Worm (Caenorhabditis elegans): ENCODE measurements around the gene F01D4.8.

Gene F01D4.8

DNA sequence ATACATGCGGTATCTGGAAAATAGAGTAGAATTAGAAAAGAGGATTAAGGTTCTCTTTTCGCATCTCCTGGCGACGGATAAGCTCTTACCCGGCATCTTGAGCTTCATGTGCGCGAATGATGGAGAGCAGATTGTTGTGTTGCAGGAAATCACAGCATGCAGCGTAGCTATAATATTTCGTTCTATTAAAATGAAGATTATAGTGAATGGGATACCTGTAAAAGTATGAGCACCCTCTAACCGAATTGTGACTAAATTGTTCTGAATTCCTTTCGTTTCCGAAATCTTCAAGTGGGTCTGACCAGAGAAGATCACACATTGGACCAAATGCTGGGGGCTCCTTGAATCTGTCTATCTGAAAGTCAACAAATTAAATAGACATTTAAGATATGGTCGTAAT lies 45.5 kb upstream of the F01D4.8 start:
- TF ChIP-seq sea-2 (GFP tag; optimal IDR thresholded peaks at IDR 0.05) (no peak), ceh-82 (tag; optimal IDR thresholded peaks at IDR 0.05) (no peak), mml-1 (tag; optimal IDR thresholded peaks at IDR 0.05) (no peak), ceh-9 (tag; optimal IDR thresholded peaks at IDR 0.05) (no peak), nhr-67 (tag; optimal IDR thresholded peaks at IDR 0.05) (no peak), nhr-28 (tag; optimal IDR thresholded peaks at IDR 0.05) (no peak), snpc-4 (tag; optimal IDR thresholded peaks at IDR 0.05) (no peak), pha-4 (tag; optimal IDR thresholded peaks at IDR 0.05) (no peak), nhr-43 (tag; optimal IDR thresholded peaks at IDR 0.05; ENCODE audit: poor library complexity, severe bottlenecking) (no peak), zag-1 (tag; optimal IDR thresholded peaks at IDR 0.05) (no peak), nhr-237 (tag; optimal IDR thresholded peaks at IDR 0.05) (no peak)

ce11 chrIV:10489409-10489808 lies 36.5 kb upstream of the F01D4.8 start:
- TF ChIP-seq nhr-67 (tag; optimal IDR thresholded peaks at IDR 0.05) (no peak), hmg-11 (tag; optimal IDR thresholded peaks at IDR 0.05) (no peak), nhr-77 (tag; optimal IDR thresholded peaks at IDR 0.05) (no peak), pha-4 (tag; optimal IDR thresholded peaks at IDR 0.05) (no peak), elt-3 (tag; optimal IDR thresholded peaks at IDR 0.05) (no peak), mdl-1 (tag; optimal IDR thresholded peaks at IDR 0.05) (no peak), ceh-28 (tag; optimal IDR thresholded peaks at IDR 0.05) (no peak), egl-5 (tag; optimal IDR thresholded peaks at IDR 0.05) (no peak), aly-2 (tag; optimal IDR thresholded peaks at IDR 0.05) (no peak), ama-1 (optimal IDR thresholded peaks at IDR 0.05) (no peak), fkh-10 (GFP tag; optimal IDR thresholded peaks at IDR 0.05) (no peak), unc-62 (GFP tag; optimal IDR thresholded peaks at IDR 0.05) (no peak)

DNA sequence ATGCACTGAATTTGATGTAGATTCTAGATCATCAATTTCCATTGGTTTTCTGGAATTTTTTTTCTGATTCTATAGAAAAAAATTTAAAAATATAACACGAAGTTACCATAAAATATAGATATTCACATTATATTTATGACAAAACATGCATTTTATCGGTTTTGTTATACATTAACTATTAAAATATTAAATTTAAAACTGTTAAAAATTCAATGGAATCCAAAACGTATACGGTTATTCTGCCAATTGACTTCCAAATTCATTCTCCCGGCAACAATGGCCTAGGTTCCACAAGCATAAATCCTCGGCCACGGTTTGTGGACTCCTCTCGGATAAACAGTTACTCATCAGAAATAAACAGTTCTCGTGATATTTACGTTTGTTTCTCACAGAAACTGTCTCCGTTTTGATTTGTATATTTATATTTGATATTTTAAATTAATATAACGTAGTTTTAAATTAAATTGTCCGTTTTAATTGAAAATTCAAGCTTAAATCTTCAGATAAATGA lies 30.8 kb upstream of the F01D4.8 start, which contains the start of the genes F01D4.5 and ced-5:
Gene F01D4.5 (minus strand): TSS at position 51 of the 511 bp plus-strand sequence.
Gene ced-5 (plus strand): TSS at position 504 of the 511 bp plus-strand sequence.
- TF ChIP-seq ama-1 (optimal IDR thresholded peaks at IDR 0.05): no peak
- TF ChIP-seq nhr-11 (tag; optimal IDR thresholded peaks at IDR 0.05): no peak
- no peak for TF ChIP-seq egl-27 (tag; optimal IDR thresholded peaks at IDR 0.05)
- TF ChIP-seq lsy-12 (tag; optimal IDR thresholded peaks at IDR 0.05): peak; percentile 84
- TF ChIP-seq nhr-23 (tag; optimal IDR thresholded peaks at IDR 0.05): peak; percentile 84
- no peak for TF ChIP-seq fkh-10 (GFP tag; optimal IDR thresholded peaks at IDR 0.05)
- no peak for TF ChIP-seq sea-2 (GFP tag; optimal IDR thresholded peaks at IDR 0.05)
- TF ChIP-seq nhr-76 (tag; optimal IDR thresholded peaks at IDR 0.05): no peak
- peak; percentile 48 for TF ChIP-seq jun-1 (tag; optimal IDR thresholded peaks at IDR 0.05)
- no peak for TF ChIP-seq ztf-4 (tag; optimal IDR thresholded peaks at IDR 0.05)
- TF ChIP-seq ceh-82 (tag; optimal IDR thresholded peaks at IDR 0.05): no peak
- TF ChIP-seq nhr-43 (tag; optimal IDR thresholded peaks at IDR 0.05; ENCODE audit: poor library complexity, severe bottlenecking): peak; percentile 94
- TF ChIP-seq ztf-11 (tag; optimal IDR thresholded peaks at IDR 0.05): no peak
- no peak for TF ChIP-seq fos-1 (tag; optimal IDR thresholded peaks at IDR 0.05)
- peak; percentile 45 for TF ChIP-seq hmg-11 (tag; optimal IDR thresholded peaks at IDR 0.05)
- TF ChIP-seq lin-39 (tag; optimal IDR thresholded peaks at IDR 0.05): no peak
- TF ChIP-seq lin-15B (tag; optimal IDR thresholded peaks at IDR 0.05): peak; percentile 85
- no peak for TF ChIP-seq fkh-2 (tag; optimal IDR thresholded peaks at IDR 0.05)
- TF ChIP-seq snpc-4 (tag; optimal IDR thresholded peaks at IDR 0.05): peak; percentile 69
- TF ChIP-seq nhr-28 (tag; optimal IDR thresholded peaks at IDR 0.05): no peak
- no peak for TF ChIP-seq aly-2 (tag; optimal IDR thresholded peaks at IDR 0.05)
- TF ChIP-seq ZK546.5 (tag; optimal IDR thresholded peaks at IDR 0.05): no peak
- TF ChIP-seq ceh-16 (tag; optimal IDR thresholded peaks at IDR 0.05): no peak
- no peak for TF ChIP-seq nhr-77 (tag; optimal IDR thresholded peaks at IDR 0.05)
- TF ChIP-seq unc-39 (tag; optimal IDR thresholded peaks at IDR 0.05): no peak
- TF ChIP-seq eor-1 (tag; optimal IDR thresholded peaks at IDR 0.05): peak in 1 of 2 experiments; percentile 76
- TF ChIP-seq nhr-237 (tag; optimal IDR thresholded peaks at IDR 0.05): no peak
- TF ChIP-seq mdl-1 (tag; optimal IDR thresholded peaks at IDR 0.05): no peak
- TF ChIP-seq elt-1 (tag; optimal IDR thresholded peaks at IDR 0.05): peak; percentile 33
- no peak for TF ChIP-seq ceh-28 (tag; optimal IDR thresholded peaks at IDR 0.05)
- peak; percentile 69 for TF ChIP-seq pqm-1 (tag; optimal IDR thresholded peaks at IDR 0.05)
- TF ChIP-seq ceh-9 (tag; optimal IDR thresholded peaks at IDR 0.05): no peak
- peak; percentile 17 for TF ChIP-seq skn-1 (tag; optimal IDR thresholded peaks at IDR 0.05)
- TF ChIP-seq nfya-1 (tag; optimal IDR thresholded peaks at IDR 0.05; ENCODE audit: insufficient read depth): peak; percentile 67
- peak; percentile 5 for TF ChIP-seq R02D3.7 (tag; optimal IDR thresholded peaks at IDR 0.05)
- no peak for TF ChIP-seq mml-1 (tag; optimal IDR thresholded peaks at IDR 0.05)
- TF ChIP-seq zag-1 (tag; optimal IDR thresholded peaks at IDR 0.05): no peak
- TF ChIP-seq elt-3 (tag; optimal IDR thresholded peaks at IDR 0.05): no peak
- TF ChIP-seq nhr-67 (tag; optimal IDR thresholded peaks at IDR 0.05): no peak
- TF ChIP-seq unc-62 (GFP tag; optimal IDR thresholded peaks at IDR 0.05): no peak
- TF ChIP-seq egl-5 (tag; optimal IDR thresholded peaks at IDR 0.05): no peak
- TF ChIP-seq nhr-25 (tag; optimal IDR thresholded peaks at IDR 0.05): peak; percentile 42
- no peak for TF ChIP-seq daf-12 (tag; optimal IDR thresholded peaks at IDR 0.05)
- peak; percentile 53 for TF ChIP-seq elt-2 (tag; optimal IDR thresholded peaks at IDR 0.05)
- TF ChIP-seq tbx-2 (tag; optimal IDR thresholded peaks at IDR 0.05): peak; percentile 53
- TF ChIP-seq nhr-12 (tag; optimal IDR thresholded peaks at IDR 0.05): no peak
- TF ChIP-seq pha-4 (tag; optimal IDR thresholded peaks at IDR 0.05): peak; percentile 91

All from whole organism, L3 larva.